Fruit fly (Drosophila melanogaster): ENCODE measurements around the gene CG9981.

The CG9981 gene

DNA sequence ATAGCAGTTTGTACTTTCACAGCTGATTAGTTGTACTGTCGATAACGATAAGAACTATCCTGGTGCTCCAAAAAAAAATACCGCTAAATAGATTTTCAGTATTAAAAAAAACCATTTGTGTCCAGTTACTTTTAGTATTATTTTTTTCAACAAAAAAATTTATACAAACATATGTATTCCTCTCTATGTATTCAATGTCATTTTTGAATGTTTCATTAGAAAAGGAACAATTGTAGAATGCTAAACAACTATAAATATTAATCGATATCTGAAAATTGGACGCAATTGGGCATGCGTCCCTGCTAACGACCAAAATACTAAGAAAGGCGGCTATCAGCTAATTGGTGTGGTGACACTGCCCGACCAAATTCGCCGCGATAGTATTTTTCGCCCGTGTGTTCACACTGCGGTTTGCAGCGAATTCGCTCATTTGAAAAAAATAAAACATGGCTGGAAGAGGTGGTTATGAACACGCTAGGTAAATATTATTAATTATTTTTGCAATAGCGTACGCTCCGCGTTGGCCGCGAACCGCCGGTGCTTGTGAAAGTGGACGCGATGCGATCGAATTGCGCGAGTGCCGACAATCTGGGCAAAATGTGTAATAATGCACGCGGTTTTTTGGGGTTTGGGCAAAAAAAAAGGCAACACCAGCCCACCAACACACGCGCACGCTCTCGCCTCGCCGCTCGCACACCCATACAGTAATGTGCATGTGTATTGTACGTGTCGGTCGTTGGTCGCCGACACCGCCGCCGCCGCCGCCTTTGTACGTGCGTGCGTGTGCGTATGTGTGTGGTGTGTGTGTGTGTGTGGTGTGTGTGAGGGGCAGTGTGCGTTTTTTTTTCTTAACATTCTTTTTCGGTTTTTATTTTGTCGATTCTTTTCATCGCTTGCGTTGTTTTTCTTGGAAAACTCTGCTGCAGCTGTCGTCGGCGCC, 43.6 kb upstream of the CG9981 start, which contains the start of the genes CG34015 and eIF4H1 (continued):
- TF ChIP-seq CG18011 (GFP tag; optimal IDR thresholded peaks at IDR 0.05) (no peak), Pdp1 (GFP tag; optimal IDR thresholded peaks at IDR 0.05) (peak in 1 of 2 experiments; percentile 50), Ets65A (GFP tag) (no peak), kay (GFP tag; optimal IDR thresholded peaks at IDR 0.05) (no peak), Fer2 (tag; optimal IDR thresholded peaks at IDR 0.05) (no peak), Spps (tag; optimal IDR thresholded peaks at IDR 0.05) (no peak), CG12659 (GFP tag; optimal IDR thresholded peaks at IDR 0.05) (peak; percentile 55), grau (tag; optimal IDR thresholded peaks at IDR 0.05) (no peak), en (GFP tag; optimal IDR thresholded peaks at IDR 0.05) (no peak), CG7839 (tag; optimal IDR thresholded peaks at IDR 0.05) (no peak), CG12155 (GFP tag; optimal IDR thresholded peaks at IDR 0.05) (no peak), CG10979 (tag; optimal IDR thresholded peaks at IDR 0.05) (no peak), Lhr (GFP tag; optimal IDR thresholded peaks at IDR 0.05) (peak; percentile 26), Trl (optimal IDR thresholded peaks at IDR 0.05) (no peak), Trl (GFP tag; optimal IDR thresholded peaks at IDR 0.05) (no peak), CG14860 (GFP tag; IDR thresholded peaks at IDR 0.05; ENCODE audit: partially characterized antibody) (no peak), schlank (tag; optimal IDR thresholded peaks at IDR 0.05) (no peak), yki (optimal IDR thresholded peaks at IDR 0.05) (no peak), tap (tag; optimal IDR thresholded peaks at IDR 0.05) (no peak), D19A (tag; optimal IDR thresholded peaks at IDR 0.05) (no peak), ATbp (GFP tag; optimal IDR thresholded peaks at IDR 0.05) (no peak), mam (GFP tag; optimal IDR thresholded peaks at IDR 0.05) (no peak), CG6791 (GFP tag; IDR thresholded peaks at IDR 0.05; ENCODE audit: partially characterized antibody) (peak; percentile 55; the same call in 2 of the 3 replicates), CG10462 (GFP tag; optimal IDR thresholded peaks at IDR 0.05) (no peak), Drgx (GFP tag; IDR thresholded peaks at IDR 0.05) (peak; percentile 74), CG10209 (GFP tag; optimal IDR thresholded peaks at IDR 0.05) (no peak), Mes4 (GFP tag; optimal IDR thresholded peaks at IDR 0.05) (no peak), ro (GFP tag; IDR thresholded peaks at IDR 0.05) (no peak), sug (tag; optimal IDR thresholded peaks at IDR 0.05) (peak; percentile 7), CG8089 (GFP tag; optimal IDR thresholded peaks at IDR 0.05) (no peak), CG6272 (GFP tag; IDR thresholded peaks at IDR 0.05) (no peak), dmrt99B (tag; optimal IDR thresholded peaks at IDR 0.05) (no peak), CG31365 (tag; optimal IDR thresholded peaks at IDR 0.05) (no peak), PHDP (tag; optimal IDR thresholded peaks at IDR 0.05) (no peak), CG17361 (GFP tag; IDR thresholded peaks at IDR 0.05) (0 out of 3 replicates have a peak, but pooled peaks have one; percentile 18), Stat92E (GFP tag; optimal IDR thresholded peaks at IDR 0.05) (peak in 1 of 3 experiments; percentile 43), dati (GFP tag; IDR thresholded peaks at IDR 0.05) (no peak), CG17829 (tag; optimal IDR thresholded peaks at IDR 0.05) (peak; percentile 21), CG9727 (GFP tag; optimal IDR thresholded peaks at IDR 0.05) (peak; percentile 8), nmo (GFP tag; optimal IDR thresholded peaks at IDR 0.05) (peak; percentile 41), H2.0 (GFP tag; IDR thresholded peaks at IDR 0.05) (no peak), CG32772 (GFP tag; IDR thresholded peaks at IDR 0.05) (peak; percentile 49; the same call in 1 of the 2 replicates), Dref (GFP tag; IDR thresholded peaks at IDR 0.05) (peak; percentile 64), sd (tag; optimal IDR thresholded peaks at IDR 0.05) (peak; percentile 34), CG12391 (tag; optimal IDR thresholded peaks at IDR 0.05) (peak; percentile 15)
